Worm (Caenorhabditis elegans): Measurements from ENCODE around the gene cpg-8.

ce11 chrV:4693282-4693588, 1.0 kb upstream of the cpg-8 start:
- TF ChIP-seq mxl-2 (GFP tag; conservative IDR thresholded peaks at IDR 0.05) (no peak), lin-13 (GFP tag; optimal IDR thresholded peaks at IDR 0.05) (no peak), mdl-1 (tag; optimal IDR thresholded peaks at IDR 0.05) (no peak), fos-1 (tag; optimal IDR thresholded peaks at IDR 0.05) (no peak), gei-8 (GFP tag; optimal IDR thresholded peaks at IDR 0.05) (no peak), ces-1 (GFP tag; optimal IDR thresholded peaks at IDR 0.05) (no peak), nhr-25 (tag; optimal IDR thresholded peaks at IDR 0.05; ENCODE audit: borderline replicate concordance, insufficient read depth) (no peak), ztf-11 (tag; optimal IDR thresholded peaks at IDR 0.05) (no peak)

Measured in whole organism, L4 larva.